Worm (Caenorhabditis elegans): ENCODE results near the gene Y22D7AL.10.

- no peak for TF ChIP-seq ama-1 (optimal IDR thresholded peaks at IDR 0.05)
- no peak for TF ChIP-seq hmbx-1 (tag; optimal IDR thresholded peaks at IDR 0.05)
- peak; percentile 44 for TF ChIP-seq B0310.2 (tag; optimal IDR thresholded peaks at IDR 0.05)
- TF ChIP-seq flt-1 (GFP tag; IDR thresholded peaks at IDR 0.05), result no peak
- no peak for TF ChIP-seq ceh-36 (tag; optimal IDR thresholded peaks at IDR 0.05)
- TF ChIP-seq tbx-11 (GFP tag; IDR thresholded peaks at IDR 0.05), result no peak
- TF ChIP-seq F13C5.2 (tag; optimal IDR thresholded peaks at IDR 0.05), result no peak
- TF ChIP-seq aly-1 (tag; optimal IDR thresholded peaks at IDR 0.05), result no peak
- TF ChIP-seq tbx-37 (GFP tag; conservative IDR thresholded peaks at IDR 0.05), result no peak
- TF ChIP-seq pes-1 (GFP tag; IDR thresholded peaks at IDR 0.05), result no peak
- no peak for TF ChIP-seq ceh-13 (GFP tag; optimal IDR thresholded peaks at IDR 0.05)
- TF ChIP-seq hmg-4 (GFP tag; optimal IDR thresholded peaks at IDR 0.05), result no peak
- no peak for TF ChIP-seq hnd-1 (tag; optimal IDR thresholded peaks at IDR 0.05)
- no peak for TF ChIP-seq scrt-1 (GFP tag; IDR thresholded peaks at IDR 0.05)
Measured at ce11 chrIII:1616245-1617026, 2.3 kb downstream of the Y22D7AL.10 start.

Measured in whole organism, early embryonic.